Worm (Caenorhabditis elegans) whole organism, L1 larva: Measurements from ENCODE around the gene nhr-148.

Experiments used
- C16A3.4 ChIP-seq: fragments of 150-350 bp; optimal IDR thresholded peaks from 2 replicates; lab custom pipeline; 2014; ENCODE audit warnings: missing biosample characterization, missing genetic modification characterization
- C34B4.2 ChIP-seq: sonication (generic microtip); optimal IDR thresholded peaks from 2 replicates; lab custom pipeline; 2017; ENCODE audit warnings: mild to moderate bottlenecking, missing genetic modification characterization, missing compliant biosample characterization
- F16B12.6 ChIP-seq: fragments of 150-350 bp; optimal IDR thresholded peaks from 2 replicates; lab custom pipeline; 2014; ENCODE audit warnings: missing biosample characterization, missing genetic modification characterization
- alr-1 ChIP-seq: fragments of 200-800 bp; sonication (Bioruptor generic); optimal IDR thresholded peaks from 2 replicates; lab custom pipeline; 2018; ENCODE audit warnings: borderline replicate concordance, mild to moderate bottlenecking, missing genetic modification characterization, missing compliant biosample characterization
- aly-2 ChIP-seq: fragments of 150-350 bp; optimal IDR thresholded peaks from 2 replicates; lab custom pipeline; 2014; ENCODE audit warnings: missing biosample characterization, missing genetic modification characterization
- ama-1 ChIP-seq: fragments of 150-350 bp; optimal IDR thresholded peaks from 2 replicates; lab custom pipeline; 2014
- blmp-1 ChIP-seq: fragments of 150-350 bp; optimal IDR thresholded peaks from 2 replicates; lab custom pipeline; 2014; ENCODE audit warnings: missing biosample characterization, missing genetic modification characterization
- efl-1 ChIP-seq, 4 experiments: fragments of 150-350 bp; optimal IDR thresholded peaks in 3 of 4; peaks in 1 of 4; 1 replicate in 1 of 4; 2 replicates in 3 of 4; lab custom pipeline; 2014; ENCODE audit warnings: missing biosample characterization in 2 of 4, missing genetic modification characterization in 2 of 4, missing genetic modification reagents in 2 of 4
- egl-13 ChIP-seq: sonication (generic microtip); optimal IDR thresholded peaks from 2 replicates; lab custom pipeline; 2016; ENCODE audit warnings: missing genotype, missing genetic modification reagents, missing genetic modification characterization, missing compliant biosample characterization
- egl-27 ChIP-seq, 2 experiments: fragments of 150-350 bp in 1 of 2; sonication (generic microtip); optimal IDR thresholded peaks; 3 replicates each; lab custom pipeline; 2017 to 2018; ENCODE audit warnings: missing biosample characterization in 2 of 2, missing genetic modification characterization in 2 of 2, missing genetic modification reagents in 2 of 2
- elt-2 ChIP-seq: sonication (generic microtip); optimal IDR thresholded peaks from 2 replicates; lab custom pipeline; 2016; ENCODE audit warnings: missing genetic modification characterization, mild to moderate bottlenecking, inconsistent platforms, missing compliant biosample characterization, missing genetic modification reagents
- fkh-8 ChIP-seq: sonication (generic microtip); optimal IDR thresholded peaks from 2 replicates; lab custom pipeline; 2016; ENCODE audit warnings: mild to moderate bottlenecking, missing genetic modification characterization, missing compliant biosample characterization
- irx-1 ChIP-seq: sonication (generic microtip); optimal IDR thresholded peaks from 2 replicates; lab custom pipeline; 2016; ENCODE audit warnings: missing genetic modification characterization, missing compliant biosample characterization
- isw-1 ChIP-seq: fragments of 200-800 bp; sonication (Bioruptor generic); IDR thresholded peaks from 2 replicates; pipeline ENCODE4 v1.3.6; 2022; ENCODE audit warnings: missing genetic modification characterization, missing compliant biosample characterization
- jun-1 ChIP-seq: fragments of 150-350 bp; optimal IDR thresholded peaks from 2 replicates; lab custom pipeline; 2014; ENCODE audit warnings: missing biosample characterization, missing genetic modification reagents, missing genetic modification characterization
- lin-39 ChIP-seq: fragments of 150-350 bp; optimal IDR thresholded peaks from 2 replicates; lab custom pipeline; 2014; ENCODE audit warnings: missing biosample characterization, missing genetic modification reagents, missing genetic modification characterization
- lsy-2 ChIP-seq, 2 experiments: fragments of 150-350 bp; optimal IDR thresholded peaks; 2 replicates each; lab custom pipeline; 2014; ENCODE audit warnings: missing biosample characterization in 2 of 2, missing genetic modification characterization in 2 of 2
- mef-2 ChIP-seq: fragments of 150-350 bp; optimal IDR thresholded peaks from 2 replicates; lab custom pipeline; 2014; ENCODE audit warnings: missing biosample characterization, missing genetic modification characterization
- nhr-12 ChIP-seq: sonication (generic microtip); optimal IDR thresholded peaks from 2 replicates; lab custom pipeline; 2017; ENCODE audit warnings: missing biosample characterization, missing genetic modification characterization
- nhr-20 ChIP-seq: sonication (generic microtip); optimal IDR thresholded peaks from 2 replicates; lab custom pipeline; 2016; ENCODE audit warnings: mild to moderate bottlenecking, missing genetic modification characterization, missing compliant biosample characterization
- nhr-47 ChIP-seq: sonication (generic microtip); optimal IDR thresholded peaks from 2 replicates; lab custom pipeline; 2016; ENCODE audit warnings: mild to moderate bottlenecking, missing genetic modification characterization, moderate library complexity, missing compliant biosample characterization
- nhr-71 ChIP-seq: sonication (generic microtip); optimal IDR thresholded peaks from 2 replicates; lab custom pipeline; 2016; ENCODE audit warnings: mild to moderate bottlenecking, missing genetic modification characterization, moderate library complexity, missing compliant biosample characterization
- nhr-76 ChIP-seq: sonication (generic microtip); optimal IDR thresholded peaks from 2 replicates; lab custom pipeline; 2017; ENCODE audit warnings: missing biosample characterization, missing genetic modification characterization
- nhr-77 ChIP-seq: fragments of 150-350 bp; optimal IDR thresholded peaks from 2 replicates; lab custom pipeline; 2014; ENCODE audit warnings: missing biosample characterization, missing genetic modification characterization
- nhr-84 ChIP-seq: sonication (generic microtip); optimal IDR thresholded peaks from 2 replicates; lab custom pipeline; 2017; ENCODE audit warnings: missing biosample characterization, missing genetic modification characterization
- nhr-90 ChIP-seq: sonication (generic microtip); optimal IDR thresholded peaks from 2 replicates; lab custom pipeline; 2016; ENCODE audit warnings: mild to moderate bottlenecking, missing genetic modification characterization, missing compliant biosample characterization; ENCODE audit not compliant: poor library complexity
- pax-3 ChIP-seq: fragments of 200-800 bp; sonication (Bioruptor generic); optimal IDR thresholded peaks from 2 replicates; lab custom pipeline; 2018; ENCODE audit warnings: mild to moderate bottlenecking, missing genetic modification characterization, moderate library complexity, missing compliant biosample characterization
- pqm-1 ChIP-seq: sonication (generic microtip); optimal IDR thresholded peaks from 3 replicates; lab custom pipeline; 2017; ENCODE audit warnings: missing biosample characterization, missing genetic modification characterization
- snpc-4 ChIP-seq: fragments of 150-350 bp; optimal IDR thresholded peaks from 2 replicates; lab custom pipeline; 2014; ENCODE audit warnings: missing biosample characterization, missing genetic modification characterization
- snu-23 ChIP-seq: sonication (generic microtip); optimal IDR thresholded peaks from 2 replicates; lab custom pipeline; 2016; ENCODE audit warnings: missing genetic modification characterization, missing compliant biosample characterization
- swsn-7 ChIP-seq: sonication (generic microtip); optimal IDR thresholded peaks from 2 replicates; lab custom pipeline; 2016; ENCODE audit warnings: missing genetic modification characterization, missing compliant biosample characterization
- tbx-2 ChIP-seq: sonication (generic microtip); optimal IDR thresholded peaks from 2 replicates; lab custom pipeline; 2016; ENCODE audit warnings: missing genetic modification characterization, missing compliant biosample characterization
- tlp-1 ChIP-seq: fragments of 150-350 bp; optimal IDR thresholded peaks from 2 replicates; lab custom pipeline; 2014; ENCODE audit warnings: missing biosample characterization, missing genetic modification characterization
- zag-1 ChIP-seq: fragments of 150-350 bp; optimal IDR thresholded peaks from 2 replicates; lab custom pipeline; 2014; ENCODE audit warnings: missing biosample characterization, missing genetic modification characterization
- zip-4 ChIP-seq: fragments of 200-800 bp; sonication (Bioruptor generic); optimal IDR thresholded peaks from 2 replicates; lab custom pipeline; 2018; ENCODE audit warnings: mild to moderate bottlenecking, missing genetic modification characterization, moderate library complexity, missing compliant biosample characterization
- ztf-4 ChIP-seq: fragments of 150-350 bp; optimal IDR thresholded peaks from 2 replicates; lab custom pipeline; 2014; ENCODE audit warnings: missing biosample characterization, missing genetic modification characterization

nhr-148 gene

DNA sequence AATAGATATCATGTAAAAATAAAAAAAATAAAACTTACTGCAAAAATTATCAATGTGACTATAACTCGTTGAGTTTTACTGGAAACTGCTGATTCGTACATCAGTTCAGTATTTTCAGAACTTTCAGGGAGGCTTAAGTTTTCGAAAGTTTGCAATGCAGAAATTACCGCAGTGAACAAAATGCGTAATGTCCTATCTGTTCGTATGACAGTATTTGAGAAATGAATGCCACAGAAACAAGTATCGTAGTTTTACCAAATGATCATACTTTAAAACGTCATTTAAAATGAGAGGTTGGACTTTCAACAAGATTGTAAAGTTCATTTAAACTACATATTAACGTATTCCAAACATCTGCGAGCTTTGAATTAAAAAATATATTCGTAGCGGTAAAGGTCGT lies 14.7 kb downstream of the nhr-148 start, which contains the start of gene C03G6.21:
C03G6.21 (minus strand) TSS at position 101 of the 400 bp plus-strand sequence.
- TF ChIP-seq egl-27 (tag; optimal IDR thresholded peaks at IDR 0.05; lab: Kevin White, UChicago): no peak
- TF ChIP-seq aly-2 (tag; lab: Kevin White, UChicago): no peak
- no peak for TF ChIP-seq F16B12.6 (tag; lab: Kevin White, UChicago)
- no peak for TF ChIP-seq alr-1 (tag; lab: Kevin White, UChicago)
- TF ChIP-seq ama-1 (lab: Kevin White, UChicago): no peak
- TF ChIP-seq nhr-20 (tag; lab: Kevin White, UChicago): no peak
- no peak for TF ChIP-seq lin-39 (tag; lab: Kevin White, UChicago)
- TF ChIP-seq pax-3 (tag; lab: Kevin White, UChicago): no peak
- no peak for TF ChIP-seq nhr-47 (tag; lab: Kevin White, UChicago)
- TF ChIP-seq snu-23 (GFP tag; lab: Kevin White, UChicago): no peak
- TF ChIP-seq mef-2 (tag; lab: Kevin White, UChicago): no peak
- no peak for TF ChIP-seq nhr-84 (tag; lab: Kevin White, UChicago)
- TF ChIP-seq C16A3.4 (tag; lab: Kevin White, UChicago): no peak
- no peak for TF ChIP-seq ztf-4 (tag; lab: Kevin White, UChicago)
- no peak for TF ChIP-seq fkh-8
- no peak for TF ChIP-seq zip-4
- TF ChIP-seq, all 84 proteins: peak for 0

DNA sequence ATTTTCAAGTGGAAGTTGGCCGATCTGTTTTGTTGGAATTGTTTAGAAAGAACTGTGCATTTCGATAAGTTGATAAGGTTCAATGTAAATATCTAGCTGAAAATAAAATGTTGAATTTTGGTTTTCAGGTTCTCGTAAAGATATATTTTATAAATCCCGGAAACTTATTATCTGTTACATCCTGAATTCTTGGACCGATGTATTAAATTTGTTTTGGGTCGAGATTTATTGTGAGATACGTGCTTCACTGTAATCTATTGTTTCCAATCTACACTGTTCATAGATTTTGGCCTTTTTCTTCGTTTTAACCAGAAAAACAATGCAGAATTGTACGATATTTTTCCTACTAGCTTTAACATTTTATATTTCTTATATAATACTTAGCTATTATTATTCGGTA lies 15.2 kb downstream of the nhr-148 start, which contains the start of gene C03G6.6:
C03G6.6 (plus strand) TSS at position 301 of the 400 bp plus-strand sequence.
- TF ChIP-seq tbx-2 (tag; lab: Kevin White, UChicago): no peak
- no peak for TF ChIP-seq swsn-7 (tag; lab: Kevin White, UChicago)
- no peak for TF ChIP-seq zag-1 (tag; lab: Kevin White, UChicago)
- no peak for TF ChIP-seq nhr-76 (tag; lab: Kevin White, UChicago)
- no peak for TF ChIP-seq egl-13 (tag; lab: Kevin White, UChicago)
- TF ChIP-seq nhr-12 (tag; lab: Kevin White, UChicago): no peak
- no peak for TF ChIP-seq lin-39 (tag; lab: Kevin White, UChicago)
- no peak for TF ChIP-seq tlp-1
- TF ChIP-seq C34B4.2: no peak
- no peak for TF ChIP-seq nhr-20 (tag; lab: Kevin White, UChicago)
- no peak for TF ChIP-seq lsy-2 (tag; optimal IDR thresholded peaks at IDR 0.05; lab: Kevin White, UChicago)
- TF ChIP-seq nhr-90 (tag; lab: Kevin White, UChicago): no peak
- TF ChIP-seq pqm-1 (tag; lab: Kevin White, UChicago): no peak
- TF ChIP-seq isw-1 (GFP tag; lab: Robert Waterston, UW): no peak
- TF ChIP-seq nhr-77: no peak
- no peak for TF ChIP-seq egl-27 (tag; optimal IDR thresholded peaks at IDR 0.05; lab: Kevin White, UChicago)
- no peak for TF ChIP-seq blmp-1 (tag; lab: Kevin White, UChicago)

DNA sequence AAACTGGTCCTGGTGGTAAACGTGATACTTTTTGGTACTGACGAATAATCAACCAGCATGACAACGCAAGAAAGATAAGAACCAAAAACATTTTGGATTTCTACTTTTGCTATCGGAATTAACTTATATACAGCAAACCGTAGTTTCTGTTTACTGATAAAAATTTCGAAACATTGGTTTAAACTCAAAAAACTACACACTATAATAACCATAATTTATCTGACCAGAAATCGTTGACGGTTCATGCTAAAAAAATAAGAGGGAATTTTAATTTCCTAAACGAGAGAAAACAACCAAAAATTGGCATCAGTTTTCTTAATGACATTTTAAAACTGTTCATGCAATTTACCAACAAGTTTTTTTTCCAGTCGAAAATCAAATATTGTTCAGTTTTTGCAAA lies 19.7 kb downstream of the nhr-148 start, which contains the start of gene cyp-35A1:
cyp-35A1 (minus strand) TSS at position 101 of the 400 bp plus-strand sequence.
- TF ChIP-seq efl-1 (optimal IDR thresholded peaks at IDR 0.05; lab: Kevin White, UChicago): no peak
- TF ChIP-seq efl-1 (GFP tag; optimal IDR thresholded peaks at IDR 0.05 in 1 of 2; lab: Kevin White, UChicago): peak in 1 of 2 experiments; percentile 37
- no peak for TF ChIP-seq ama-1 (lab: Kevin White, UChicago)
- TF ChIP-seq, all 84 proteins: peak for 1

DNA sequence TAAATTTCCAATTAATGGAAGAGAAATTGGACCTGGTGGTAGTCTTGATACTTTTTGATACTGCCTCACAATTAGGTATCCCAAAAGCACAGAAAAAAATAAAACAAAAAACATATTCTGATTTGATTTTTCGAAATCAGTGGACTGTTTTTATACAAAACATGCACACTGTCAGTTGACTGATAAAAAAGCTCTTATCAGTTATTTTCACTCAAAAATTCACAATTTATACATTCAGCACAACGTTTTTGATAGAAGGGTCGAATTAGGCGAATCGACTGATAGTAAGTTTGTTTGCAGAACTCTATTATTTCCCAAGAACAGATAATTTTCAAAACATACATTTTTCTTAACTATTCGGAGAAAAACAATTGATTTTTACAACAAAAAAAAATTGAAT lies 22.1 kb downstream of the nhr-148 start, which contains the start of gene cyp-35A2:
cyp-35A2 (minus strand) TSS at position 124 of the 400 bp plus-strand sequence.
- TF ChIP-seq elt-2 (peak; percentile 90), irx-1 (tag; lab: Kevin White, UChicago) (no peak)

DNA sequence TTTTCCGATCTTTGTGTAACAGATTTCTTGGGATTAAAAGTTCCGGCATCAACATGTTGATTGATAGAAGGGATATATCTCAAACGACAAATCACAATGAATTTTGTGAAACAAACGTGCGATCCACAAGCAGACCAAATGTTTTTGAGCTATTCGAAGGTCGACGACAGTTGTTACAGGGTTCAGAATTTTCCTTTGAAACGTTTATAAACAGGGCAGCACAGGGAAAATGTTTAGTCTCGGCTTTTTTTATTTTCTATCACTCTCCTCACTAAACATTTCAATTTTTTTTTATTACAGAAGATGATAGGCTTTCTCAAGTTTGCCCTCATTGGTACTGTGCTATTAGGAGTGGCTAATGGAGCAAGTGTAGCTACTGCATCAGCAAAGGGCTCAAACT lies 23.0 kb downstream of the nhr-148 start, which contains the start of gene exc-13:
exc-13 (plus strand) TSS at position 301 of the 400 bp plus-strand sequence.
- TF ChIP-seq snpc-4 (tag; lab: Kevin White, UChicago) (no peak), nhr-71 (tag; lab: Kevin White, UChicago) (peak; percentile 5), jun-1 (tag; lab: Kevin White, UChicago) (no peak)
